Worm (Caenorhabditis elegans) whole organism, young adult: ENCODE results near the gene coq-2.

Experiments
- C17E4.6 ChIP-seq: fragments of 200-800 bp; sonication (Bioruptor generic); IDR thresholded peaks from 2 replicates; pipeline ENCODE4 v1.3.6; 2022; ENCODE audit warnings: missing genetic modification reagents, missing genetic modification characterization, missing compliant biosample characterization
- F39B2.1 ChIP-seq: fragments of 200-800 bp; sonication (Bioruptor generic); IDR thresholded peaks from 2 replicates; pipeline ENCODE4 v1.3.6; 2022; ENCODE audit warnings: missing genetic modification reagents, missing genetic modification characterization, missing compliant biosample characterization
- K11D2.4 ChIP-seq: fragments of 200-800 bp; sonication (Bioruptor generic); IDR thresholded peaks from 2 replicates; pipeline ENCODE4 v1.3.6; 2022; ENCODE audit warnings: missing genetic modification reagents, missing genetic modification characterization, missing compliant biosample characterization
- T07F8.4 ChIP-seq: sonication (generic microtip); optimal IDR thresholded peaks from 2 replicates; lab custom pipeline; 2016; ENCODE audit warnings: mild to moderate bottlenecking, missing genetic modification characterization, moderate library complexity, missing compliant biosample characterization
- ceh-27 ChIP-seq: fragments of 200-800 bp; sonication (Bioruptor generic); optimal IDR thresholded peaks from 2 replicates; lab custom pipeline; 2018; ENCODE audit warnings: mild to moderate bottlenecking, missing genetic modification characterization, moderate library complexity, missing compliant biosample characterization
- him-1 ChIP-seq: sonication (generic microtip); optimal IDR thresholded peaks from 2 replicates; lab custom pipeline; 2016; ENCODE audit warnings: missing genotype, missing genetic modification reagents, missing genetic modification characterization, missing compliant biosample characterization
- hlh-26 ChIP-seq: fragments of 200-800 bp; sonication (Bioruptor generic); conservative IDR thresholded peaks from 2 replicates; pipeline ENCODE4 v1.3.6; 2022; ENCODE audit warnings: missing genetic modification reagents, missing genetic modification characterization, missing compliant biosample characterization
- nhr-90 ChIP-seq: sonication (generic microtip); optimal IDR thresholded peaks from 2 replicates; lab custom pipeline; 2016; ENCODE audit warnings: missing genotype, mild to moderate bottlenecking, missing genetic modification characterization, missing compliant biosample characterization
- rec-8 ChIP-seq, 2 experiments: sonication (generic microtip); optimal IDR thresholded peaks; 2 replicates each; lab custom pipeline; 2016; ENCODE audit warnings: mild to moderate bottlenecking in 2 of 2, missing genetic modification characterization in 2 of 2, missing genetic modification reagents in 2 of 2, missing genotype in 2 of 2, missing biosample characterization in 1 of 2, missing compliant biosample characterization in 1 of 2, moderate library complexity in 1 of 2
- sdz-38 ChIP-seq: sonication (generic microtip); optimal IDR thresholded peaks from 2 replicates; lab custom pipeline; 2016; ENCODE audit warnings: missing genotype, missing genetic modification characterization, missing compliant biosample characterization
- unc-130 ChIP-seq: sonication (generic microtip); optimal IDR thresholded peaks from 2 replicates; lab custom pipeline; 2016; ENCODE audit warnings: missing genetic modification reagents, missing genetic modification characterization, missing compliant biosample characterization

- TF ChIP-seq K11D2.4 (no peak), F39B2.1 (GFP tag; lab: Robert Waterston, UW) (no peak), T07F8.4 (tag; lab: Kevin White, UChicago) (no peak), rec-8 (tag; optimal IDR thresholded peaks at IDR 0.05; lab: Kevin White, UChicago) (no peak), hlh-26 (GFP tag; lab: Robert Waterston, UW) (no peak), C17E4.6 (no peak), unc-130 (GFP tag; lab: Kevin White, UChicago) (no peak), sdz-38 (no peak), him-1 (tag; lab: Kevin White, UChicago) (no peak), nhr-90 (tag; lab: Kevin White, UChicago) (no peak), ceh-27 (GFP tag; lab: Kevin White, UChicago) (no peak)
Measured at ce11 chrIII:6951435-6951834, 15.7 kb downstream of the coq-2 start.
